Fruit fly (Drosophila melanogaster): ENCODE results near the gene Tfb5.
A peak's percentile ranks its signal among the peaks of the same experiment; 100 is the strongest.

Tfb5 gene

DNA sequence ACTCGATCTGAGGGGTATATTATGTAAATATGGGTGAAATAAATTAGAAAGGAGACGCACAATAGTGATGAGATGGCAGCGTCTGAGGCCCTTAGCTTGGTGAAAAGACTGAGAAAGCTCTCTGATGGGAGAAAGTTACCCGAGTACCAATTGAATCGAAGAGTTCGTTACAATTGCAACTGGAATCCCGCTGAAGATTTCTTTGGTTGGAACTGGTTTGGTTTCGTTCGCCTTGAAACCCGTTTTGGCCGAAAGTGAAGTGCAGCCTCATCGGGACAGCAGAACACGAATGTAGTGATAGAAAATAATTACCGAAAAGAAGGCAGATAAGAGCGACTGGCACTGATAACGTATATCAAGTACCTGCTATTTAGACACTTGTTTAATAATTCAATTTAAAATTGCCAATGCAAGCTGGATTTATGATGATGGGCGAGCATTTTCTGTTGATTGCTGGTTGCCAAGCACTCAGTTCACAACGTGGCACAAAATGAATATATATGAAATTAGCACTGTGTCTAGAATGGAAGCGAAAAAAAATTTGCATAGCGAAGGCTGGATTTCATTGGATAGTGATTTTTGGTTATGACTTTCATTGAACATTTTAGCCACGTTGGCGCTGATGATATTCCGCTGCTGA is 14.2 kb downstream of the Tfb5 start:
- TF ChIP-seq achi (GFP tag; optimal IDR thresholded peaks at IDR 0.05) (no peak), Eip78C (GFP tag) (peak; percentile 58), Blimp-1 (GFP tag; optimal IDR thresholded peaks at IDR 0.05) (peak; percentile 94)

DNA sequence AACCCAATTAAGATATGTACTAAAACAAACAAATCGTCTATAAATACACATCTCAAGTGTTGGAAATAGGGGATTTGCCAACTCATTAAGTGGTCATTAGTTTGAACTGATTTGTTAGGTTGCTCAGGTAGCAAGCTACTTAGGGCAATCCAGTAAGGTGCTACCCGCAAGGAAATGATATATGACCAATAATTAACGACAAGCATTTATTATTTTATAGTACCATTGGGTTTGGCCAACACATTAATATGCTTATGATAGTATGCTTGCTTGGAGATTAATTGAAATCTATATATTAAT is 14.8 kb downstream of the Tfb5 start:
- TF ChIP-seq CG15336 (GFP tag; IDR thresholded peaks at IDR 0.05) (no peak), fkh (GFP tag; optimal IDR thresholded peaks at IDR 0.05) (peak; percentile 27)

DNA sequence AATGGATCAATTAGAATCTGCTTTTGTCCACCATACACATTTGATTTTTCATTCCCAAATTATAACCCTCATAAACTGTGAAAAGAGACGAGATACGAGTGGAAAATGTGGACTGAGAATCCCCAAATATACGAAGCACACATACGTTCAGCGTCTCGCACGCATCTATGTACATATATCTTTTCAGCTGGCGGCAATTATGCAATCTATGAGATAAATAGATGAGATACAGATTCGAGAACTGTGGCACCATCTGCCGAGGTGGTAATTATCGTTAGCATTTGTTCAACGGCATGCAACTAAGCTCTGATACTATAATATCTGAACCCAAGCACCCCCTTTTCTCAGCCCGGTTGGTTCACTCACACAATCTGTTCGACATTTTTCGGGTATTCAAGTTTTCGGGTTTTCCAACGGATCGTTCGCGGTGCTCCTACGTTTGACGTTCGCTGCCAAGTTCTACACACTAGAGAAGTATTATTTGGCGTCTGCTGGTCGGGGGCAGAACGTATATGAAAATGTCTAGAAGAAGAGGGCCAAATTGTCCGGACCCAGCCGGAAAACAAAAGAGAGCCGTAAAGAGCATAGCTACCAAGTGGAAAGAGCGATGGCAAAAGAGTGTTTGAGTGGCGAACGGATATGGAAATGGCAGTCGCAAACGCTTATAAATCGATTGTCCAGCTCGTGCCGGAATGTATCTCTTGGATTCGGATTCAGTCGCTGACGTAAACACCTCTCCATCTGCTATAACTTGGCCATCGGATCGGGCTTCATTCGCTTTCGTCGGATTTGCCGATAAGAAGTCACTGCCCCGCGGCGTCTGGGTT is 15.4 kb downstream of the Tfb5 start:
- TF ChIP-seq Lpt (GFP tag; optimal IDR thresholded peaks at IDR 0.05) = no peak

DNA sequence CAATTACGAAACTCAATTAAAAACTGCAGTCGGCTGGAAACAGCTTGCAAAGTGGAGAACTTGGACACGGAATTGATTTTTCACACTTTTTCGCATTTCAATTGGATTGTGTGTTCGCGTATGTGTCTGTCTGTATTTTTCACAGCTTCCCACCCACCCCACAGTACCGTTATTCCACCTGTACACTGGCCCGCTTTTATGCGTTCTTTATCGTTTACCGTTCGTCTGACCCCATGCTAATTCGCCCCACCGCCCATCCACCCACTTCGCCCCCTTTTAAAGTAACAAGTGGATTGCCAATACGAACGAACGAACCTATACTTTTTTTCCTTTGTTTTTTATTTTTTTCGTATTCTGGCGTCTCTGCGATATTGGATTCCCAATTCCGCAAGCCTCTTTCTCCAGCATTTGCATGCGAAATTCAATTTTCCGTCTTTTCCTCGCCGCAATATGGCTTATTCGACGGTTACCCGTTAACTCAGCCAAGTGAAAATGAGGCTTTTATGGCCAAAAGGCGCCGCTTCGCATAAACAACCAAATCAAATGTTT is 28.5 kb downstream of the Tfb5 start:
- TF ChIP-seq Gug (GFP tag; IDR thresholded peaks at IDR 0.05) = no peak
- no peak for TF ChIP-seq CG6854 (GFP tag; optimal IDR thresholded peaks at IDR 0.05)
- TF ChIP-seq fd59A (GFP tag; optimal IDR thresholded peaks at IDR 0.05) = no peak
- no peak for TF ChIP-seq CG8119 (GFP tag; IDR thresholded peaks at IDR 0.05)
- TF ChIP-seq Hr4 (GFP tag; optimal IDR thresholded peaks at IDR 0.05) = no peak
- no peak for TF ChIP-seq CG7368 (GFP tag; optimal IDR thresholded peaks at IDR 0.05)
- TF ChIP-seq ss (GFP tag; optimal IDR thresholded peaks at IDR 0.05) = no peak
- no peak for TF ChIP-seq OdsH (GFP tag; optimal IDR thresholded peaks at IDR 0.05)
- TF ChIP-seq CG6163 (GFP tag; IDR thresholded peaks at IDR 0.05) = no peak
- TF ChIP-seq lz (GFP tag; optimal IDR thresholded peaks at IDR 0.05) = no peak

DNA sequence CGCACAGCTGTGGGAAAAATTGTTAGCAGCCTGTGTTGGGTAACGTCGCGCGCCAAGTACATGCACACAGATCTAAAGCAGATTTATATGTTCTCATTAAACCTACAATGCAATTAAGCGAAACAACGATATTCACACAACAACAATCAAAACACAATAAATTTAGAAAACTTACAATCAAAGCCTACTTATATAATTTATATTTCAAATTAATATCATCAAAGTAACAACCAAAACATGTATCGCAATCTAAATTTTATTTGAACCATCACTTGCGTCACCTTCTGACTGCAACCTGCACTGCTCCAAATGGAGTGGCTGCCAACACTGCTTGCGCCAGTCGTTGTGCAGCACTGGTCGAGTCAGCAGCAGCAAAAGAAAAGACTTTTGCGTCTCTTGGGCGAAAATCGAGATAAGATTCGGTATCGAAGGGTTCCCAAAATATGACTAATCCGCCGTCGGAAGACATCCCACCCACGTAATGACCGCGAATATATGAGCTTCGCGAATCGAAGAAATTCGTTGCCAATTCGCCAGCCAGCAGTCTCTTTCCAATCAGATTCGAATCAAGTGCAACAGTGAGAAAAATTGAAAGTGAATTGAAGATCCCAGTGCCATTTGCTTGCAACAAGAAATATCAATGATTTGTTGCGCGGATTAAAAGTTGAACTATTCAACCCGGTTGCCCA is 29.2 kb downstream of the Tfb5 start, which contains the start of the genes CG8892 and CG34126:
CG8892 (minus strand) TSS at position 315 of the 689 bp plus-strand sequence.
CG34126 (plus strand) TSS at position 337 of the 689 bp plus-strand sequence.
- TF ChIP-seq ss (GFP tag; optimal IDR thresholded peaks at IDR 0.05) (peak; percentile 85 to 95), Sox14 (GFP tag; optimal IDR thresholded peaks at IDR 0.05) (peak; percentile 97), CG8119 (GFP tag; IDR thresholded peaks at IDR 0.05) (peak; percentile 88), Ets96B (tag; optimal IDR thresholded peaks at IDR 0.05) (peak; percentile 92), CG7368 (GFP tag; optimal IDR thresholded peaks at IDR 0.05) (peak; percentile 92), dac (GFP tag; optimal IDR thresholded peaks at IDR 0.05) (peak; percentile 96), CG11762 (GFP tag; optimal IDR thresholded peaks at IDR 0.05; ENCODE audit: insufficient read depth) (peak; percentile 95), OdsH (GFP tag; optimal IDR thresholded peaks at IDR 0.05) (peak; percentile 99), topi (GFP tag; optimal IDR thresholded peaks at IDR 0.05) (peak; percentile 97), CG10631 (GFP tag; optimal IDR thresholded peaks at IDR 0.05) (peak; percentile 99), CG1621 (tag; optimal IDR thresholded peaks at IDR 0.05) (peak; percentile 87), Hr38 (GFP tag; optimal IDR thresholded peaks at IDR 0.05) (no peak), CG6163 (GFP tag; IDR thresholded peaks at IDR 0.05) (peak; percentile 93), CG16779 (tag; optimal IDR thresholded peaks at IDR 0.05) (peak; percentile 82), CG8319 (GFP tag; optimal IDR thresholded peaks at IDR 0.05) (peak; percentile 96), Met (GFP tag; optimal IDR thresholded peaks at IDR 0.05) (peak; percentile 95), Eip93F (GFP tag; optimal IDR thresholded peaks at IDR 0.05) (peak; percentile 87), CG34406 (GFP tag; optimal IDR thresholded peaks at IDR 0.05) (peak; percentile 94), CG6792 (GFP tag; optimal IDR thresholded peaks at IDR 0.05) (peak; percentile 95), CG3032 (tag; optimal IDR thresholded peaks at IDR 0.05) (peak; percentile 98), cyc (GFP tag; optimal IDR thresholded peaks at IDR 0.05) (peak; percentile 98), lz (GFP tag; optimal IDR thresholded peaks at IDR 0.05) (peak; percentile 98), acj6 (GFP tag; optimal IDR thresholded peaks at IDR 0.05) (peak; percentile 98), CG4318 (GFP tag; optimal IDR thresholded peaks at IDR 0.05) (peak; percentile 96), esn (GFP tag; optimal IDR thresholded peaks at IDR 0.05) (peak; percentile 98), CG31627 (GFP tag; optimal IDR thresholded peaks at IDR 0.05) (peak; percentile 99), Gug (GFP tag; IDR thresholded peaks at IDR 0.05) (peak; percentile 94), CG3919 (GFP tag; optimal IDR thresholded peaks at IDR 0.05) (peak; percentile 98), fd85E (GFP tag; optimal IDR thresholded peaks at IDR 0.05) (peak; percentile 90), svp (GFP tag) (peak; percentile 97), dsx (GFP tag; optimal IDR thresholded peaks at IDR 0.05; ENCODE audit: poor library complexity, severe bottlenecking) (peak; percentile 89)
